Fruit fly (Drosophila melanogaster) whole organism, embryonic: Measurements from ENCODE around the gene Zn72D.
A peak's percentile ranks its signal among the peaks of the same experiment; 100 is the strongest.

Source experiments
- Asciz ChIP-seq: fragments of 200-800 bp; sonication (Bioruptor generic); optimal IDR thresholded peaks from 2 replicates; lab custom pipeline; 2017; ENCODE audit warnings: missing biosample characterization, mild to moderate bottlenecking, missing genetic modification characterization, missing genetic modification reagents
- CG10366 ChIP-seq: fragments of 200-800 bp; sonication (Bioruptor generic); IDR thresholded peaks from 2 replicates; pipeline ENCODE4 v1.3.6; 2022; ENCODE audit warnings: missing biosample characterization, missing genetic modification characterization
- CG11085 ChIP-seq: fragments of 200-800 bp; sonication (Bioruptor generic); IDR thresholded peaks from 2 replicates; pipeline ENCODE4 v1.3.6; 2022; ENCODE audit warnings: missing biosample characterization, missing genetic modification characterization
- CG11456 ChIP-seq: fragments of 200-800 bp; sonication (Bioruptor generic); IDR thresholded peaks from 3 replicates; pipeline ENCODE4 v1.3.6; 2022; ENCODE audit warnings: missing biosample characterization, missing genetic modification characterization
- CG12299 ChIP-seq: fragments of 200-800 bp; sonication (Bioruptor generic); optimal IDR thresholded peaks from 2 replicates; lab custom pipeline; 2018; ENCODE audit warnings: missing biosample characterization, mild to moderate bottlenecking, missing genetic modification characterization
- CG12391 ChIP-seq: fragments of 200-800 bp; sonication (Bioruptor generic); optimal IDR thresholded peaks from 3 replicates; lab custom pipeline; 2018; ENCODE audit warnings: missing biosample characterization, mild to moderate bottlenecking, missing genetic modification characterization, moderate library complexity
- CG13624 ChIP-seq: fragments of 200-800 bp; sonication (Bioruptor generic); optimal IDR thresholded peaks from 2 replicates; lab custom pipeline; 2016; ENCODE audit warnings: missing biosample characterization, missing genetic modification characterization
- CG15073 ChIP-seq: fragments of 200-800 bp; sonication (Bioruptor generic); optimal IDR thresholded peaks from 2 replicates; lab custom pipeline; 2016; ENCODE audit warnings: missing biosample characterization, missing genetic modification characterization
- CG15696 ChIP-seq: fragments of 200-800 bp; sonication (Bioruptor generic); optimal IDR thresholded peaks from 2 replicates; lab custom pipeline; 2019; ENCODE audit warnings: missing biosample characterization, mild to moderate bottlenecking, missing genetic modification characterization, moderate library complexity
- CG1603 ChIP-seq: fragments of 200-800 bp; sonication (Bioruptor generic); optimal IDR thresholded peaks from 2 replicates; lab custom pipeline; 2019; ENCODE audit warnings: missing biosample characterization, mild to moderate bottlenecking, missing genetic modification characterization, moderate library complexity
- CG17612 ChIP-seq: fragments of 200-800 bp; sonication (Bioruptor generic); IDR thresholded peaks from 2 replicates; pipeline ENCODE4 v1.3.6; 2022; ENCODE audit warnings: missing biosample characterization, missing genetic modification characterization
- CG18619 ChIP-seq: fragments of 200-800 bp; sonication (Bioruptor generic); optimal IDR thresholded peaks from 3 replicates; lab custom pipeline; 2017; ENCODE audit warnings: missing biosample characterization, mild to moderate bottlenecking, missing genetic modification characterization
- CG30403 ChIP-seq: fragments of 200-800 bp; sonication (Bioruptor generic); optimal IDR thresholded peaks from 3 replicates; lab custom pipeline; 2016; ENCODE audit warnings: missing biosample characterization, missing genetic modification characterization
- CG32767 ChIP-seq: fragments of 200-800 bp; sonication (Bioruptor generic); IDR thresholded peaks from 2 replicates; pipeline ENCODE4 v1.3.6; 2022; ENCODE audit warnings: missing biosample characterization, missing genetic modification characterization
- CG34224 ChIP-seq: fragments of 200-800 bp; sonication (Bioruptor generic); IDR thresholded peaks from 3 replicates; pipeline ENCODE4 v1.3.6; 2022; ENCODE audit warnings: missing biosample characterization, missing genetic modification characterization; ENCODE audit not compliant: partially characterized antibody
- CG6791 ChIP-seq: fragments of 200-800 bp; sonication (Bioruptor generic); IDR thresholded peaks from 3 replicates; pipeline ENCODE4 v1.3.6; 2022; ENCODE audit warnings: missing biosample characterization, missing genetic modification characterization; ENCODE audit not compliant: partially characterized antibody
- CG8359 ChIP-seq: fragments of 200-800 bp; sonication (Bioruptor generic); optimal IDR thresholded peaks from 2 replicates; lab custom pipeline; 2017; ENCODE audit warnings: missing biosample characterization, mild to moderate bottlenecking, missing genetic modification characterization, borderline replicate concordance
- CG8388 ChIP-seq: fragments of 200-800 bp; sonication (Bioruptor generic); optimal IDR thresholded peaks from 2 replicates; lab custom pipeline; 2019; ENCODE audit warnings: missing biosample characterization, mild to moderate bottlenecking, missing genetic modification characterization, moderate library complexity
- CG8944 ChIP-seq: fragments of 200-800 bp; sonication (Bioruptor generic); optimal IDR thresholded peaks from 3 replicates; lab custom pipeline; 2016; ENCODE audit warnings: missing biosample characterization, missing genetic modification characterization
- CG9215 ChIP-seq: fragments of 200-800 bp; sonication (Bioruptor generic); IDR thresholded peaks from 2 replicates; pipeline ENCODE4 v1.3.6; 2022; ENCODE audit warnings: missing biosample characterization, missing genetic modification characterization
- Camta ChIP-seq: fragments of 200-800 bp; sonication (Bioruptor generic); optimal IDR thresholded peaks from 2 replicates; lab custom pipeline; 2016; ENCODE audit warnings: missing biosample characterization, missing genetic modification characterization
- Dip2 ChIP-seq: fragments of 200-800 bp; sonication (Bioruptor generic); IDR thresholded peaks from 2 replicates; pipeline ENCODE4 v1.3.6; 2022; ENCODE audit warnings: missing biosample characterization, missing genetic modification characterization
- Eip74EF ChIP-seq, 2 experiments: fragments of 200-800 bp in 1 of 2; fragments of >200 bp in 1 of 2; sonication (Bioruptor generic) in 1 of 2; optimal IDR thresholded peaks; 2 replicates each; lab custom pipeline; 2017 to 2019; ENCODE audit warnings: missing biosample characterization in 2 of 2, missing genetic modification characterization in 2 of 2, mild to moderate bottlenecking in 1 of 2, moderate library complexity in 1 of 2
- Ets97D ChIP-seq: fragments of 200-800 bp; sonication (Bioruptor generic); optimal IDR thresholded peaks from 3 replicates; lab custom pipeline; 2016; ENCODE audit warnings: missing biosample characterization, missing genetic modification characterization
- Gsc ChIP-seq: fragments of 200-800 bp; sonication (Bioruptor generic); IDR thresholded peaks from 2 replicates; pipeline ENCODE4 v1.3.6; 2022; ENCODE audit warnings: missing biosample characterization, missing genetic modification characterization
- Hmr ChIP-seq: fragments of 200-800 bp; sonication (Bioruptor generic); optimal IDR thresholded peaks from 3 replicates; lab custom pipeline; 2017; ENCODE audit warnings: mild to moderate bottlenecking, missing biosample characterization, missing genetic modification reagents, missing genetic modification characterization
- NK7.1 ChIP-seq: fragments of 200-800 bp; sonication (Bioruptor generic); optimal IDR thresholded peaks from 3 replicates; lab custom pipeline; 2016; ENCODE audit warnings: missing biosample characterization, missing genetic modification characterization
- Oli ChIP-seq: fragments of 200-800 bp; sonication (Bioruptor generic); optimal IDR thresholded peaks from 2 replicates; lab custom pipeline; 2018; ENCODE audit warnings: missing biosample characterization, mild to moderate bottlenecking, missing genetic modification characterization, moderate library complexity
- Spps ChIP-seq: fragments of 200-800 bp; sonication (Bioruptor generic); optimal IDR thresholded peaks from 2 replicates; lab custom pipeline; 2018; ENCODE audit warnings: missing biosample characterization, mild to moderate bottlenecking, missing genetic modification characterization
- Sry-δ ChIP-seq: fragments of 200-800 bp; sonication (Bioruptor generic); optimal IDR thresholded peaks from 2 replicates; lab custom pipeline; 2016; ENCODE audit warnings: missing biosample characterization, missing genetic modification characterization
- TFAM ChIP-seq: fragments of 200-800 bp; sonication (Bioruptor generic); optimal IDR thresholded peaks from 2 replicates; lab custom pipeline; 2017; ENCODE audit warnings: missing biosample characterization, missing genetic modification characterization, inconsistent platforms
- ci ChIP-seq: fragments of 200-800 bp; sonication (Bioruptor generic); IDR thresholded peaks from 3 replicates; pipeline ENCODE4 v1.3.6; 2022; ENCODE audit warnings: missing biosample characterization, missing genetic modification characterization
- dan ChIP-seq: fragments of 200-800 bp; sonication (Bioruptor generic); IDR thresholded peaks from 2 replicates; pipeline ENCODE4 v1.3.6; 2022; ENCODE audit warnings: missing biosample characterization, missing genetic modification characterization
- dmrt11E ChIP-seq: fragments of 200-800 bp; sonication (Bioruptor generic); optimal IDR thresholded peaks from 3 replicates; lab custom pipeline; 2018; ENCODE audit warnings: missing biosample characterization, mild to moderate bottlenecking, missing genetic modification characterization, moderate library complexity
- fu2 ChIP-seq: fragments of 200-800 bp; sonication (Bioruptor generic); optimal IDR thresholded peaks from 2 replicates; lab custom pipeline; 2016; ENCODE audit warnings: missing biosample characterization, missing genetic modification characterization
- gcm2 ChIP-seq: fragments of 200-800 bp; sonication (Bioruptor generic); optimal IDR thresholded peaks from 2 replicates; lab custom pipeline; 2016; ENCODE audit warnings: missing biosample characterization, missing genetic modification characterization
- h ChIP-seq: fragments of >200 bp; optimal IDR thresholded peaks from 2 replicates; lab custom pipeline; 2017
- maf-S ChIP-seq: fragments of 200-800 bp; sonication (Bioruptor generic); optimal IDR thresholded peaks from 2 replicates; lab custom pipeline; 2016; ENCODE audit warnings: missing biosample characterization, missing genetic modification characterization
- mam ChIP-seq: fragments of 200-800 bp; sonication (Bioruptor generic); optimal IDR thresholded peaks from 3 replicates; lab custom pipeline; 2016; ENCODE audit warnings: missing biosample characterization, missing genetic modification characterization
- pb ChIP-seq: fragments of 200-800 bp; sonication (Bioruptor generic); optimal IDR thresholded peaks from 3 replicates; lab custom pipeline; 2016; ENCODE audit warnings: missing biosample characterization, missing genetic modification characterization
- pzg ChIP-seq: fragments of 200-800 bp; sonication (Bioruptor generic); optimal IDR thresholded peaks from 3 replicates; lab custom pipeline; 2018; ENCODE audit warnings: missing biosample characterization, mild to moderate bottlenecking, missing genetic modification characterization, moderate library complexity
- rib ChIP-seq: fragments of 200-800 bp; sonication (Bioruptor generic); IDR thresholded peaks from 2 replicates; pipeline ENCODE4 v1.3.6; 2022; ENCODE audit warnings: missing biosample characterization, missing genetic modification characterization
- run ChIP-seq: fragments of 200-800 bp; sonication (Bioruptor generic); optimal IDR thresholded peaks from 3 replicates; lab custom pipeline; 2018; ENCODE audit warnings: missing biosample characterization, mild to moderate bottlenecking, missing genetic modification characterization
- sisA ChIP-seq: fragments of 200-800 bp; sonication (Bioruptor generic); IDR thresholded peaks from 2 replicates; pipeline ENCODE4 v1.3.6; 2022; ENCODE audit warnings: missing biosample characterization, missing genetic modification characterization
- slp2 ChIP-seq: fragments of 200-800 bp; sonication (Bioruptor generic); optimal IDR thresholded peaks from 2 replicates; lab custom pipeline; 2016; ENCODE audit warnings: missing biosample characterization, missing genetic modification characterization
- sqz ChIP-seq: fragments of 200-800 bp; sonication (Bioruptor generic); optimal IDR thresholded peaks from 3 replicates; lab custom pipeline; 2018; ENCODE audit warnings: missing biosample characterization, mild to moderate bottlenecking, missing genetic modification characterization
- tgo ChIP-seq: fragments of 200-800 bp; sonication (Bioruptor generic); IDR thresholded peaks from 3 replicates; pipeline ENCODE4 v1.3.6; 2022; ENCODE audit warnings: missing biosample characterization, missing genetic modification characterization
- tup ChIP-seq: fragments of 200-800 bp; sonication (Bioruptor generic); optimal IDR thresholded peaks from 2 replicates; lab custom pipeline; 2016; ENCODE audit warnings: missing biosample characterization, mild to moderate bottlenecking, missing genetic modification characterization, moderate library complexity
- usp ChIP-seq: fragments of >200 bp; optimal IDR thresholded peaks from 2 replicates; lab custom pipeline; 2017; ENCODE audit warnings: missing biosample characterization, missing genetic modification characterization
- wek ChIP-seq: fragments of 200-800 bp; sonication (Bioruptor generic); optimal IDR thresholded peaks from 3 replicates; lab custom pipeline; 2018; ENCODE audit warnings: missing biosample characterization, mild to moderate bottlenecking, missing genetic modification characterization, moderate library complexity

Zn72D gene

DNA sequence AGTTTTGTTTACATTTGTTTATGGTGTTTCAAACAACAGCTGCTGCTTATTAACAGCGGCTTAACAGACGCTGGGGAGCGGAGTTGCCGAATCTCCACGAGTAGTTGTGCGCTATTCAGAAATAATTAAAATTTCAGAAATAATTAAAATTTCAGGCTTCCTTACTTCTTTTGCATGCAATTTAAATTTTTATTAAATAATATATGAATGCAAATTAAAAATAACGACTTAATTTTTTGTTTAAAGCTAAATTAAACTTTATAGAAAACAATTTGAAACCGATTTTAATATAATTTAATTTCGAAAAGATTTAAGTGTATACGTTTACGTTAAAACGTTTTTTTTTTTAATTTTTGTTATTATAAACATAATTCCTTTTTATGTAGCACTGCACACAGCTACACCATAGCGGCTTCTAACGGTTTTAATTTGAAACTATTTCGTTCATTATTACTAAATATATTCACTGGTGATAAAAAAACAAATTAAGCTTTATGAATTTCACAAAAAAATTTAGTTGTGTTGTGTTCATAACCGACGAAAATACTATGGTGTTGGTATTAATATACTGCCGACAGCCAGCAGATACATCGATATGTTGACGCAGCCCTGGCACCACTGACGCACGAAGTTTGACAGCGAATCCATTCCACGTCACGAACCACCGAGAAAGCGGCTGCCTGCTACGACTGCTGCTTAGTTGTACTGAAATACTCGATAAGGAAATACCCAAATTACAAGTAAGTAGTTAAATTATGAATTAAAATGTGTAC lies 16.7 kb upstream of the Zn72D start, which contains the start of gene SsRbeta (continued):
- TF ChIP-seq CG30403, result peak; percentile 55
- peak; percentile 4 for TF ChIP-seq Hmr
- no peak for TF ChIP-seq run (tag; lab: Kevin White, UChicago)
- peak; percentile 53 for TF ChIP-seq sqz (GFP tag; lab: Kevin White, UChicago)
- no peak for TF ChIP-seq CG12299 (tag; lab: Kevin White, UChicago)
- TF ChIP-seq CG11085 (GFP tag; lab: Robert Waterston, UW), result no peak
- TF ChIP-seq Oli (tag; lab: Kevin White, UChicago), result peak; percentile 33
- TF ChIP-seq CG8359 (GFP tag; lab: Kevin White, UChicago), result no peak
- TF ChIP-seq CG9215 (GFP tag; lab: Robert Waterston, UW), result no peak
- peak; percentile 60 for TF ChIP-seq Sry-δ (GFP tag; lab: Kevin White, UChicago)
- no peak for TF ChIP-seq gcm2 (GFP tag; lab: Kevin White, UChicago)
- peak; percentile 77 for TF ChIP-seq CG1603 (tag; lab: Kevin White, UChicago)
- no peak; the same call in 1 of the 2 replicates for TF ChIP-seq CG32767 (GFP tag; lab: Robert Waterston, UW)
- no peak for TF ChIP-seq usp (GFP tag; lab: Kevin White, UChicago)
- TF ChIP-seq Ets97D (GFP tag; lab: Kevin White, UChicago), result peak; percentile 88
- TF ChIP-seq pb (GFP tag; lab: Kevin White, UChicago), result no peak
- peak; percentile 83 for TF ChIP-seq ci (GFP tag; lab: Robert Waterston, UW)
- TF ChIP-seq maf-S (GFP tag; lab: Kevin White, UChicago), result no peak
- no peak for TF ChIP-seq Dip2 (GFP tag; lab: Robert Waterston, UW)
- TF ChIP-seq h, result no peak
- TF ChIP-seq CG15073 (GFP tag; lab: Kevin White, UChicago), result no peak
- TF ChIP-seq CG11456 (GFP tag; lab: Robert Waterston, UW), result peak; percentile 64
- TF ChIP-seq CG34224 (GFP tag; lab: Robert Waterston, UW), result peak; percentile 59
- peak; percentile 91 for TF ChIP-seq pzg
- TF ChIP-seq Asciz (GFP tag; lab: Kevin White, UChicago), result peak; percentile 43
- TF ChIP-seq CG8944 (GFP tag; lab: Kevin White, UChicago), result no peak
- TF ChIP-seq CG15696 (tag; lab: Kevin White, UChicago), result peak; percentile 48
- no peak for TF ChIP-seq slp2 (GFP tag; lab: Kevin White, UChicago)
- no peak for TF ChIP-seq CG18619 (GFP tag; lab: Kevin White, UChicago)
- TF ChIP-seq NK7.1, result no peak
- no peak for TF ChIP-seq mam (GFP tag; lab: Kevin White, UChicago)
- no peak for TF ChIP-seq Eip74EF (GFP tag; optimal IDR thresholded peaks at IDR 0.05; lab: Kevin White, UChicago)
- TF ChIP-seq sisA (GFP tag; lab: Robert Waterston, UW), result no peak; the same call in 1 of the 2 replicates
- peak; percentile 32 for TF ChIP-seq CG12391 (tag; lab: Kevin White, UChicago)
- TF ChIP-seq tup (GFP tag; lab: Kevin White, UChicago), result no peak
- peak; percentile 4 for TF ChIP-seq CG8388
- TF ChIP-seq Camta, result no peak
- peak; percentile 48 for TF ChIP-seq wek (GFP tag; lab: Kevin White, UChicago)
- no peak for TF ChIP-seq Spps
- peak; percentile 37; the same call in 1 of the 2 replicates for TF ChIP-seq CG17612 (GFP tag; lab: Robert Waterston, UW)
- TF ChIP-seq dan (GFP tag; lab: Robert Waterston, UW), result no peak
- TF ChIP-seq rib (GFP tag; lab: Robert Waterston, UW), result no peak
- no peak for TF ChIP-seq fu2
- TF ChIP-seq dmrt11E (tag; lab: Kevin White, UChicago), result peak; percentile 38
- peak; percentile 43 for TF ChIP-seq CG13624 (GFP tag; lab: Kevin White, UChicago)
- TF ChIP-seq CG10366 (GFP tag; lab: Robert Waterston, UW), result peak; percentile 46
- TF ChIP-seq tgo (GFP tag; lab: Robert Waterston, UW), result peak; percentile 49
- TF ChIP-seq TFAM (GFP tag; lab: Kevin White, UChicago), result no peak
- no peak for TF ChIP-seq Gsc (GFP tag; lab: Robert Waterston, UW)
- TF ChIP-seq CG6791, result peak; percentile 82
